Worm (Caenorhabditis elegans): ENCODE results near the gene clec-121.

Gene clec-121

DNA sequence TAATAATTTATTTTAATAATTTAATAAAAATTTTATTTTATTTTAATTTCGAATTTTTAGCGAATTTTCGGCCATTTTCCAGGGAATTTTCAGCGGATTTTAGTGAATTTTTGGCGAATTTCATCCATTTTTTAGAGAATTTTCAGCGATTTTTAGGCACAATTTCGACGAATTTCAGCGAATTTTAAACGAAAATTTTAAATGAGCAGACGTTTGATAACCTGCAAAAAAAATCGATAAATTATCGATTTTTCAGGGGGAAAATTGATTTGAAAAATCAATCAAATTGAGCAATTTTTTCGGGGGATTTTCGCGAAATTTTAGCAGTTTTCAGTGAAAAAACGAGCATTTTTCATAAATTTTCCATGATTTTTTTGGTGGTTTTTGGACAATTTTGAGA, 33.5 kb upstream of the clec-121 start:
- no peak for TF ChIP-seq unc-62 (GFP tag; optimal IDR thresholded peaks at IDR 0.05)

DNA sequence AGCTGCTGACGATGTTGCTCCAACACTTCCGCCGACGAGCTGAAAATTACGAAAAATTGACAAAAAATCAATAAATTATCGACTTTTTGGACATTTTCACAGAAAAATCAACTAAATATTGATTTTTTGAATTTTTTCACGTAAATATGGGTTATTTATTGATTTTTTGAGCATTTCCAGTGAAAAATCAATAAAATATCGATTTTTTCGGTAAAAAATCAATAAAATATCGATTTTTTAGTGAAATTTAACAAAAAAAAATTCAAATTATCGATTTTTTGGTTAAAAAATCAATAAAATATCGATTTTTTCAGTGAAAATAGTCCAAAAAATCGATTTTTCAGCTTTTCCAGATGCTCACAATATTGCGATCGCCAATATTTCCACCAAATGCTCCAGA, 31.9 kb upstream of the clec-121 start:
- no peak for TF ChIP-seq unc-62 (GFP tag; optimal IDR thresholded peaks at IDR 0.05)

DNA sequence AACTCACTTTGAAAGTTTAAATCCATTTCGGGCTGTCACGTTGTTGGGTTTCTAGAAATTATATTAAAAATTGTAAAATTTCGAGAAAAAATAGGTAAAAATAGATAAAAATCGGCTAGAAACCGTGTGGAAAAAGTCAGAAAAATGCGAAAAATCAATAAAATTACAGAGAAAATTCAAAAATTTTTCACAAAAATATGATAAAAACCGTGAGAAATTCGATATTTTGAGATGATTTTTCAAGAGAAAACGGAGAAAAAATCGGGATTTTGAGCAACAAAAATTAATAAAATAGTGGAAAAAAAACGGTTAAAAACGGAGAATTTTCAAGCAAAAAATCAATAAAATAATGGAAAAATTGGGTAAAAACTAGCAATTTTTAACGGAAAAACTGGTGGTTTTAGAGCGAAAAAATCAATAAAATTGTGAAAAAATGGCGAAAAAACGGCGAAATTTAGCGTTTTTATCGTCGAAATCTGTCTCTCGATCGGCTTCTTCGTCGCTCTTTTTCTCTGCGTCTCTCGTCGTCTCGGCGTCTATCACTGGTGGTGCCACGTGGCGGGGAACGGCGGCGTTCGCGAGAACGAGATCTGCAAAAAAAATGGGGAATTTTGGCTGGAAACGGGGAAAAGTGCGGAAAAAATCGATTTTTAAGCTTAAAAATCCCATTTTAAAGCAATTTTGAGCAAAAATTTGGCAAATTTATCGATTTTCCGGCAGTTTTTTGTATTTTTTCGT, 30.9 kb upstream of the clec-121 start, which contains the start of gene Y25C1A.7:
Gene Y25C1A.7, minus strand, starts transcription at position 51 of the 738 bp plus-strand sequence.
- no peak for TF ChIP-seq unc-62 (GFP tag; optimal IDR thresholded peaks at IDR 0.05)

DNA sequence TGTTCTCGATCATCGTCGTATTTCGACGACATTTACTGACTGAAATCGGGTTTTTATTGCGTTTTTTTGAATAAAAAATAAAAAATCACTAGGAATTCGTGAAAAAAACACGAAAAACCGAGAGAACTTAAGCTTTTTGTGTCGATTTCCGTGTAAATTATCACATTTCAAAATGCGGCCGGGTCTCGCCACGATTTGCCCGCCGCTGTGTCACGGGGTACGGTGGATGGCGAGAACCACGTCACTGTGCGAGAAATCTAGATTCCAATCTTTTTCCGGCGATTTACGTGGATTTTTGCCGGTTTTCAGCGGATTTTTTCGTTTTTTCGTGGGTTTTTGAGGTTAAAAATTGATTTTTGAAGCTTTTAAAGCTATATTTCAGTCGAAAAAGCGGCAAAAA, 25.2 kb upstream of the clec-121 start, which contains the start of gene Y25C1A.8:
Gene Y25C1A.8, minus strand, starts transcription at position 45 of the 400 bp plus-strand sequence.
- TF ChIP-seq unc-62 (GFP tag; optimal IDR thresholded peaks at IDR 0.05), result no peak

DNA sequence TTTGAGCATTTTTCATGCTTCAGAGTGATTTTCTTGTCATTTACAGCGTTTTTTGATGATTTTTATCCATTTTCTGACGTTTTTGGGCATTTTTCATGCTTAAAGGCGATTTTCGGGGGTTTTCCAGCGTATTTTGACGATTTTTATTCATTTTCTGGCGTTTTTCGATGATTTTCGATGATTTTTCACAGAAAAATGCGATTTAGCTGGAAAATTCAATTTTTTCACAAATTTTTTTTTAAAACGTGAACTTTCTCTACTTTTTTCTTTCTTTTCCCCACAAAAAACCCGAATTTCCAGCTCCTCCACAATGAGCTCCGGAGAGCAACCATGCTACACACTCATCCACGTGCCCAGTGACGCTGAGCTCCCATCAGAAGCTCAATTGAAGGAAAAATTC, 23.6 kb upstream of the clec-121 start, which contains the start of gene copb-1:
Gene copb-1, plus strand, starts transcription at position 301 of the 400 bp plus-strand sequence.
- TF ChIP-seq unc-62 (GFP tag; optimal IDR thresholded peaks at IDR 0.05), result no peak

DNA sequence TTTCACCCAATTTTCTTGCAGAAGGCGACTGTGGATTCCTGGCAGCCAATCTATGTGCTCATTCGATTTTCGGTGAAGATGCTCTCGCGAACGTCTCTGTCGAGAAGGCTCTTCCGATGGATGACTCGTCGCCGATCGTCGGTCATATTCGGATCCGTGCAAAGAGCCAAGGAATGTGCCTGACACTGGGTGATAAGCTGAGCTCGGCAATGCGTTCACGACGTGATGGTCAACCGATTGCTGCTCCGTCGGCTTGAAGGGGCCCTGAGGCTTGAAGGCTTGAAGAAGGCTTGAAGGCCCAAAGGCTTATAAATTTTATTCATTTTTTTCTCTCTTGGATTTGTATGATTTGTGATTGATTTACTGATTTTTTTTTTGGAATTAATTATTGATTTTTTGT, 15.0 kb upstream of the clec-121 start:
- TF ChIP-seq unc-62 (GFP tag; optimal IDR thresholded peaks at IDR 0.05), result no peak

DNA sequence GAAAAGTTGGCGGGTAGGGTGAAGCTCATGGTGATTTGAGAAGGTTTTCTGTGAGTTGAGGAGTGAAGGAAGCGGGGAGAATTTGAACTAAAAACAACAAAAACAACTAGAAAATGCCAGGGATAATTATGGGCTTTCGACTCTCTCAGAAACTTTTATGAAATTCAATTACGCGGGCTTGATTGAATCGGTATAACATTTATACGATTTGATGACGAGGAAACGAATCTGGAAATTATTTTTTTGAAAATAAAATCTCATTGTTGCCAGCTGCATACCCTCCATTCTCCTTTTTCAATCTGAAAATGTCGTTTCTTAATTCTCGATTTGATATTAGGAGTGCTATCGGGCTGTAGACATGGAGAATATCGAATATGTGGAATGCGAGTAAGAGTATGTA, 10.8 kb upstream of the clec-121 start, which contains the start of gene srg-21:
Gene srg-21, minus strand, starts transcription at position 101 of the 400 bp plus-strand sequence.
- no peak for TF ChIP-seq unc-62 (GFP tag; optimal IDR thresholded peaks at IDR 0.05)

DNA sequence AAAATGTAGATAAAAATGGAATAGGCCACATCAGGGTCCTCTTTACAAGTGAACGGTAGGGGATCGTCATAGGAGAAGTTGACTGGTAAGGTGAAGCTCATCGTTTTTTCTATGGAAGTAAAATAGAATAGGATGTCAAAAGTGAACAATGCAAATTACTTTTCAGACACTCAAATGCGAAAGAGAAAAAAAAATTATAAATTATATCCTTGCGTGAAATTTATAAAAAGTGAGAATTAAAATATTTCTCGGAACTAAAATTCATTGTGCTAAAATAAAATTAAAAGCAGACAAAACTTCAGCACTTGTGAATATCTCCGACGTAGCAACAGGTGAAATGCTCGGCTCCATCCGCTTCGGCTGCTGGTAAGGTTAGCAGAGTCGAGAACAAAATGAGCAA, 8.8 kb upstream of the clec-121 start, which contains the start of gene srg-22:
Gene srg-22, minus strand, starts transcription at position 101 of the 400 bp plus-strand sequence.
- no peak for TF ChIP-seq unc-62 (GFP tag; optimal IDR thresholded peaks at IDR 0.05)

DNA sequence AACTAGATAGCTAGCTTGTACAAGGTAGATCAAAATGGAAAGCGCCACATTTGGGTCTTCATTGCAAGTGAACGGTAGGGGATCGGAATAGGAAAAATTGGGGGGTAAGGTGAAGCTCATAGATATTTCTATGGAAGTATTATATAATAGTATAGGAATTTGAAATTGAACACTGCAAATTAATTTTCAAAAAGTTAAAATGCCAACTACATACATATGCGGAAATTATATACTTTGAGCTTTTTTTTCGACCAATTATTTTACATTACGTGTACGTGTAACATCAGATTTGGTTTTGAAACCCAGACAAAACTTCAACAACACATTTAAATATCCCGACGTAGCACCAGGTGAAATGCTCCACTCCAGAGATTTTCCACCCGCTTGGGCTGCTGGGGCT, 6.1 kb upstream of the clec-121 start, which contains the start of gene srg-23:
Gene srg-23, minus strand, starts transcription at position 101 of the 400 bp plus-strand sequence.
- no peak for TF ChIP-seq unc-62 (GFP tag; optimal IDR thresholded peaks at IDR 0.05)

DNA sequence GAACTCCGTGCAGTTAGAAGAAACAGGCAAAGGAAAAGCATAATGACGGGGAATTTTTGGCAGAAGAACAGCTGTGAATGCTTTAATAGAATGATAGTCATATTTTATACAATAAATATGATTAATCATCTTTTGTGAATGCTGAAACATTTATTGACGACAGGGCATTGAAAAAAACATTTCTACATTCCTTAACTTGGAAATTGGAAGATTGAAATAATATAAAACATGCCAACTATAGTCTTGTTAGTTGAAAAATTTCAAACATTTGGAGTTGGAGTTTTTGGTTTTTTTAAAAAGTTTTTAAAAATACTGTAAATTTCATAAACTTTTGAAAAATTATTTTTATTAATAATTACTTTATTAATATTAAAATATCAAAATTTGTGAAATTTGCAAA, 5.3 kb upstream of the clec-121 start, which contains the start of gene Y25C1A.14:
Gene Y25C1A.14, minus strand, starts transcription at position 101 of the 400 bp plus-strand sequence.
- no peak for TF ChIP-seq unc-62 (GFP tag; optimal IDR thresholded peaks at IDR 0.05)

DNA sequence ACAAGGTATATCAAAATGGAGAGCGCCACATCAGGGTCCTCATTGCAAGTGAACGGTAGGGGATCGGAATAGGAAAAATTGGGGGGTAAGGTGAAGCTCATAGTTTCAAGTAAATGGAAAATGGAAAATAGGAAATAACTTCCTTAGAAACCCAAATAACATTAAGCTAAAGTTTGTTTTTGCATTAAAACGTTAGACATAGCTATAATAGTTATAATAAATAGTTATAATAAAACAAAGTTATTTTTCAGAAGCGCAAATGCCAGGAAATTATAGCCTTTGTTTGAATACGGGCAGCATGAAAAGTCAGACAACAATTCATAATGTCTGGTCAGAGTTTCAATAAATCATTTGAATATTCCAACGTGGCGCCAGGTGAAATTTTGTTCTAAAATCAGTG, 1.6 kb upstream of the clec-121 start, which contains the start of gene srg-24:
Gene srg-24, minus strand, starts transcription at position 101 of the 400 bp plus-strand sequence.
- no peak for TF ChIP-seq unc-62 (GFP tag; optimal IDR thresholded peaks at IDR 0.05)

DNA sequence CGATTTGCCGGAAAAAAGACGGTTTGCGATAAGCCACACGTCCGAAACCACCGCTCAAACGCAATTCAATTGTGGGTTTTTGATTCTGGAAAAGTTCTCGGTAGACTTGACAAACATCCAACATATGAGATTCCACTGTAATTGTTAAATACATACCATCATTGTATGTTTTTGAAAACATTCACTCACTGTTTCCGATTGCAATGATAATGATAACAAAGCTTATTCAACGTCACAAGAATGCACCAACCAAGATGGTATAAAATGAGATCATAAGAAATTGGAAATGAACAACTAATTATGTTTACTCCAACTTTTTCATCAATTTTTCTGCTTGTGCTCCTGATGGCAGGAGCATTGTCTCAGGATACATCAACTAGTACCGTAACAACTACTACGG, 3.6 kb downstream of the clec-121 start, which contains the start of gene clec-122:
Gene clec-122, plus strand, starts transcription at position 301 of the 400 bp plus-strand sequence.
- no peak for TF ChIP-seq unc-62 (GFP tag; optimal IDR thresholded peaks at IDR 0.05)

DNA sequence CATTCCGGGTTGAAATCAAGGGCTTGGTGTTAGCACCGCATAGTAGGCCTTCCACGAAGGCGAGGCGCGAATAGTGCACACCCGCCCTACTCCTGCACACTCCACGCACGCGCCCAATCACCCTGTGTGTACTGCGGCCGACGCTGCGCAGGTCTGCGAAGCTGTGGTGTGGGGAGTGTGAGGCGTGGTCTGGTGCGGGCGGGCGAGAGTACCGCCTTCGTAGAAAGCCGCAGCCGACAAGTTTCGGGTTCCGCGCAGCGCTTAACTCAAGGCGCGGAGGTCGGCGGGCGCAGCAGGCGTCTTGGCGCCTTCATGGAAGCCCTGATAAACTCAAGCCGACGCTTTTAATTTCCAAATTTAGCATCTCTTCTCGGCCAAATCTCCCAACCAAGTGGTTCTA, 6.0 kb downstream of the clec-121 start:
- TF ChIP-seq unc-62 (GFP tag; optimal IDR thresholded peaks at IDR 0.05), result no peak

DNA sequence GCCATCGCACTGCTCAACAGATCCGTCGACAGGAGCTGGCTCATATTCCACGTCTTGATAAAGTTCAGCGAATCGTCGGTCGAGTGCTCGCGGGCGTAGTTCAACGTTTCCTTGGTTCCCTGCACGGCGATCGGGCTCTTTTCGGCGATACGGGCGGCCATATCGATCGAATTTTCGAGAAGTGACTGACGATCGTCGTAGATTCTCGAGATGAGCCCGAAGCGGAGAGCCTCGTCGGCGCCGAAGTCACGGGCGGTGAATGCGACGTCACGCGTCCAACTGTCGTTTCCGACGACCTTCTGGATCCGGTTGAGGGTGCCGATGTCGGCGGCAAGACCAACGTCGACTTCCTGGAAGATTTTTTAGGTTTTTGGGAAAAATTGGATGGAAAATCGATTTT, 7.4 kb downstream of the clec-121 start:
- TF ChIP-seq unc-62 (GFP tag; optimal IDR thresholded peaks at IDR 0.05), result no peak

DNA sequence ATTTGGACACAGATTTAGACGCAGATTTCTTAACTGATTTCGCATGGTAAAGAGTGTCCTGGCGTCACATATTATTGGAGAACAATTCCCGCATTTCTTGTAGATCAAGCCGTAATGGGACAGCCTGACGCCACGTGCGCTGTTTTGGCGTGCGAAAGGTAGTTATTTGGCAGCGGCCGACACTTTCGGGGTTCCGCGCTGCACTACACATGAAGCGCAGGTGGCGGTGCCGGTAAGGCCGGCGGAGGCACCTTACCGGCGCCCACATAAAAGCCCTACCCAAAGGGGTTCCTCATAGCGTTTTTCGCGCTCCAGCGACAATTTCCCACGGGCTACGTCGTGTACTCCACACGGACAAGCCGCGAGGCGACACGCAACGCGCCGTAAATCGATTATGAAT, 8.0 kb downstream of the clec-121 start:
- TF ChIP-seq unc-62 (GFP tag; optimal IDR thresholded peaks at IDR 0.05), result no peak

DNA sequence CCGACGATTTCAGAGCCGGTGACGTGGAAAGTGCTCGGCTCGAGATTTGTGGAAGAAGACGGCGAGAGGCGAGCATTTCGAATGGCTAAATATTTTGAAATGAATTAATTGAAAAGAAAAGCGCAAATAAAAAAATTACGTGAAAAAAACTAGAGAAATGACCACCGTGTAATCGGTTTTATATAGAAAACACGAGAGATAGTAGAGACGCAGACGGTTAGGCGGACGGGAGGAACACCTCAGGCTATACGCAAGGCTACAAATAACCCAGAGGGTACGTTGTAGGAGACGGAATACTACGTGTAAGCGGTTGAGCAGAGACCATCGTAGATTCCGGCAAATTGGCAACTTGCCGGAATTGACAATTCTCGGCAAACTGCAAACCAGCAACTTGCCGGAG, 9.0 kb downstream of the clec-121 start, which contains the start of gene Y25C1A.13:
Gene Y25C1A.13, minus strand, starts transcription at position 101 of the 400 bp plus-strand sequence.
- TF ChIP-seq unc-62 (GFP tag; optimal IDR thresholded peaks at IDR 0.05), result no peak

DNA sequence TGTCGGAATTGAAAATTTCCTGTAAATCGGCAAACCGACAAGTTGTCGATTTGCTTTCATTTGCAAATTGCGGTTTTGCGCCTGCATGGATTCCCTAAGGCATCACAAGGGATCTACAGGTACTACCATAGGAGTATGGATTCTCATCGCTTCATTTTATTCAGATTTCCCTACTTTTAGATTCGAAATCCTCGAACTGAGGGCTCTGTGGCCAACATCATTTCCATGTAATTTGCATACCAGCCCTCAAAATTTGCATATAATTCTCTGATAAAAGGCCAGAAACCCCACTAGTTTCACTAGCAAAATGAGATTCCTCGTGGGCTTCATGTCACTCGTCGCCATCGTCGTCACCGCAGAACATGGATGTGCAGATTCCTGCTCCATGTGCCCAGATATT, 10.2 kb downstream of the clec-121 start, which contains the start of gene Y25C1A.2:
Gene Y25C1A.2, plus strand, starts transcription at position 301 of the 400 bp plus-strand sequence.
- no peak for TF ChIP-seq unc-62 (GFP tag; optimal IDR thresholded peaks at IDR 0.05)
